Worm (Caenorhabditis elegans): ENCODE results near the gene C31B8.9.

- no peak for TF ChIP-seq dao-5 (tag; optimal IDR thresholded peaks at IDR 0.05)
- no peak for TF ChIP-seq him-1 (tag; optimal IDR thresholded peaks at IDR 0.05)
- no peak for TF ChIP-seq W03F9.2 (tag; optimal IDR thresholded peaks at IDR 0.05)
Observed at ce11 chrV:2892976-2893375, 19.8 kb downstream of the C31B8.9 start, which contains the start of gene srh-127.

Measured in whole organism, L4/young adult.